Fruit fly (Drosophila melanogaster) whole organism, embryonic: Measurements from ENCODE around the gene CG42259.

Experiments used
- CG10209 ChIP-seq: fragments of 200-800 bp; sonication (Bioruptor generic); optimal IDR thresholded peaks from 3 replicates; lab custom pipeline; 2017; ENCODE audit warnings: missing biosample characterization, mild to moderate bottlenecking, missing genetic modification characterization, missing genetic modification reagents
- CG10321 ChIP-seq: fragments of 200-800 bp; sonication (Bioruptor generic); IDR thresholded peaks from 2 replicates; pipeline ENCODE4 v1.3.6; 2022; ENCODE audit warnings: missing biosample characterization, missing genetic modification characterization
- CG11247 ChIP-seq: fragments of 200-800 bp; sonication (Bioruptor generic); IDR thresholded peaks from 2 replicates; pipeline ENCODE4 v1.3.6; 2022; ENCODE audit warnings: missing biosample characterization, missing genetic modification characterization
- CG11723 ChIP-seq: fragments of 200-800 bp; sonication (Bioruptor generic); optimal IDR thresholded peaks from 2 replicates; lab custom pipeline; 2017; ENCODE audit warnings: missing biosample characterization, mild to moderate bottlenecking, missing genetic modification characterization
- CG13894 ChIP-seq: fragments of 200-800 bp; sonication (Bioruptor generic); optimal IDR thresholded peaks from 3 replicates; lab custom pipeline; 2018; ENCODE audit warnings: missing biosample characterization, mild to moderate bottlenecking, missing genetic modification characterization, moderate library complexity
- CG14965 ChIP-seq: fragments of 200-800 bp; sonication (Bioruptor generic); optimal IDR thresholded peaks from 2 replicates; lab custom pipeline; 2016; ENCODE audit warnings: missing biosample characterization, missing genetic modification characterization, borderline replicate concordance
- CG15601 ChIP-seq: fragments of 200-800 bp; sonication (Bioruptor generic); optimal IDR thresholded peaks from 3 replicates; lab custom pipeline; 2019; ENCODE audit warnings: missing biosample characterization, mild to moderate bottlenecking, missing genetic modification characterization, moderate library complexity
- CG1602 ChIP-seq: fragments of 200-800 bp; sonication (Bioruptor generic); optimal IDR thresholded peaks from 3 replicates; lab custom pipeline; 2016; ENCODE audit warnings: missing biosample characterization, missing genetic modification characterization
- CG17385 ChIP-seq: fragments of 200-800 bp; sonication (Bioruptor generic); optimal IDR thresholded peaks from 3 replicates; lab custom pipeline; 2018; ENCODE audit warnings: missing biosample characterization, mild to moderate bottlenecking, missing genetic modification characterization
- CG17568 ChIP-seq: fragments of 200-800 bp; sonication (Bioruptor generic); optimal IDR thresholded peaks from 2 replicates; lab custom pipeline; 2018; ENCODE audit warnings: missing biosample characterization, mild to moderate bottlenecking, missing genetic modification characterization, moderate library complexity
- CG18476 ChIP-seq: fragments of 200-800 bp; sonication (Bioruptor generic); optimal IDR thresholded peaks from 2 replicates; lab custom pipeline; 2016; ENCODE audit warnings: missing biosample characterization, mild to moderate bottlenecking, missing genetic modification characterization
- CG18619 ChIP-seq: fragments of 200-800 bp; sonication (Bioruptor generic); optimal IDR thresholded peaks from 3 replicates; lab custom pipeline; 2017; ENCODE audit warnings: missing biosample characterization, mild to moderate bottlenecking, missing genetic modification characterization
- CG18764 ChIP-seq: fragments of 200-800 bp; sonication (Bioruptor generic); optimal IDR thresholded peaks from 3 replicates; lab custom pipeline; 2016; ENCODE audit warnings: missing biosample characterization, missing genetic modification characterization
- CG3163 ChIP-seq: fragments of 200-800 bp; sonication (Bioruptor generic); optimal IDR thresholded peaks from 3 replicates; lab custom pipeline; 2016; ENCODE audit warnings: missing biosample characterization, missing genetic modification characterization
- CG34224 ChIP-seq: fragments of 200-800 bp; sonication (Bioruptor generic); IDR thresholded peaks from 3 replicates; pipeline ENCODE4 v1.3.6; 2022; ENCODE audit warnings: missing biosample characterization, missing genetic modification characterization; ENCODE audit not compliant: partially characterized antibody
- CG3995 ChIP-seq: fragments of 200-800 bp; sonication (Bioruptor generic); optimal IDR thresholded peaks from 3 replicates; lab custom pipeline; 2016; ENCODE audit warnings: missing biosample characterization, missing genetic modification characterization
- CG4854 ChIP-seq: fragments of 200-800 bp; sonication (Bioruptor generic); optimal IDR thresholded peaks from 2 replicates; lab custom pipeline; 2016; ENCODE audit warnings: missing biosample characterization, missing genetic modification characterization, inconsistent platforms
- CG5245 ChIP-seq: fragments of 200-800 bp; sonication (Bioruptor generic); optimal IDR thresholded peaks from 3 replicates; lab custom pipeline; 2016; ENCODE audit warnings: missing biosample characterization, missing genetic modification characterization
- CG7786 ChIP-seq: fragments of 200-800 bp; sonication (Bioruptor generic); optimal IDR thresholded peaks from 2 replicates; lab custom pipeline; 2016; ENCODE audit warnings: missing biosample characterization, missing genetic modification characterization
- CG7928 ChIP-seq: fragments of 200-800 bp; sonication (Bioruptor generic); optimal IDR thresholded peaks from 2 replicates; lab custom pipeline; 2017; ENCODE audit warnings: missing biosample characterization, mild to moderate bottlenecking, missing genetic modification characterization
- CG7963 ChIP-seq: fragments of 200-800 bp; sonication (Bioruptor generic); IDR thresholded peaks from 3 replicates; pipeline ENCODE4 v1.3.6; 2022; ENCODE audit warnings: missing biosample characterization, missing genetic modification characterization; ENCODE audit not compliant: partially characterized antibody
- CG8290 ChIP-seq, 3 experiments: fragments of 200-800 bp; sonication (Bioruptor generic); optimal IDR thresholded peaks; 2 replicates each; lab custom pipeline; 2016 to 2019; ENCODE audit warnings: missing biosample characterization in 3 of 3, missing genetic modification characterization in 3 of 3, mild to moderate bottlenecking in 2 of 3, moderate library complexity in 1 of 3
- CG8359 ChIP-seq: fragments of 200-800 bp; sonication (Bioruptor generic); optimal IDR thresholded peaks from 2 replicates; lab custom pipeline; 2017; ENCODE audit warnings: missing biosample characterization, mild to moderate bottlenecking, missing genetic modification characterization, borderline replicate concordance
- CG9215 ChIP-seq: fragments of 200-800 bp; sonication (Bioruptor generic); IDR thresholded peaks from 2 replicates; pipeline ENCODE4 v1.3.6; 2022; ENCODE audit warnings: missing biosample characterization, missing genetic modification characterization
- Gsc ChIP-seq: fragments of 200-800 bp; sonication (Bioruptor generic); IDR thresholded peaks from 2 replicates; pipeline ENCODE4 v1.3.6; 2022; ENCODE audit warnings: missing biosample characterization, missing genetic modification characterization
- HHEX ChIP-seq: fragments of 200-800 bp; sonication (Bioruptor generic); optimal IDR thresholded peaks from 3 replicates; lab custom pipeline; 2017; ENCODE audit warnings: missing biosample characterization, mild to moderate bottlenecking, missing genetic modification characterization, missing genetic modification reagents
- HmgZ ChIP-seq: fragments of 200-800 bp; sonication (Bioruptor generic); optimal IDR thresholded peaks from 2 replicates; lab custom pipeline; 2018; ENCODE audit warnings: missing biosample characterization, mild to moderate bottlenecking, missing genetic modification characterization
- Med ChIP-seq: fragments of 200-800 bp; sonication (Bioruptor generic); peaks from one replicate; lab custom pipeline; 2016; ENCODE audit warnings: missing biosample characterization, missing genetic modification characterization, mild to moderate bottlenecking, inconsistent platforms, moderate library complexity
- PHDP ChIP-seq: fragments of 200-800 bp; sonication (Bioruptor generic); optimal IDR thresholded peaks from 3 replicates; lab custom pipeline; 2018; ENCODE audit warnings: missing biosample characterization, mild to moderate bottlenecking, missing genetic modification characterization, moderate library complexity
- Poxn ChIP-seq: fragments of 200-800 bp; sonication (Bioruptor generic); IDR thresholded peaks from 2 replicates; pipeline ENCODE4 v1.3.6; 2022; ENCODE audit warnings: missing biosample characterization, missing genetic modification characterization
- Rx ChIP-seq: fragments of 200-800 bp; sonication (Bioruptor generic); IDR thresholded peaks from 2 replicates; pipeline ENCODE4 v1.3.6; 2022; ENCODE audit warnings: missing biosample characterization, missing genetic modification characterization
- Sox100B ChIP-seq: fragments of 200-800 bp; sonication (Bioruptor generic); optimal IDR thresholded peaks from 3 replicates; lab custom pipeline; 2018; ENCODE audit warnings: missing biosample characterization, mild to moderate bottlenecking, missing genetic modification characterization
- Xbp1 ChIP-seq: fragments of 200-800 bp; sonication (Bioruptor generic); optimal IDR thresholded peaks from 3 replicates; lab custom pipeline; 2016; ENCODE audit warnings: missing biosample characterization, mild to moderate bottlenecking, missing genetic modification characterization
- ac ChIP-seq: fragments of 200-800 bp; sonication (Bioruptor generic); optimal IDR thresholded peaks from 3 replicates; lab custom pipeline; 2017; ENCODE audit warnings: missing biosample characterization, mild to moderate bottlenecking, missing genetic modification characterization
- al ChIP-seq: fragments of 200-800 bp; sonication (Bioruptor generic); IDR thresholded peaks from 2 replicates; pipeline ENCODE4 v1.3.6; 2022; ENCODE audit warnings: missing biosample characterization, missing genetic modification characterization
- fu2 ChIP-seq: fragments of 200-800 bp; sonication (Bioruptor generic); optimal IDR thresholded peaks from 2 replicates; lab custom pipeline; 2016; ENCODE audit warnings: missing biosample characterization, missing genetic modification characterization
- gcm ChIP-seq: fragments of 200-800 bp; sonication (Bioruptor generic); optimal IDR thresholded peaks from 2 replicates; lab custom pipeline; 2019; ENCODE audit warnings: missing biosample characterization, mild to moderate bottlenecking, missing genetic modification characterization, moderate library complexity
- gcm2 ChIP-seq: fragments of 200-800 bp; sonication (Bioruptor generic); optimal IDR thresholded peaks from 2 replicates; lab custom pipeline; 2016; ENCODE audit warnings: missing biosample characterization, missing genetic modification characterization
- grn ChIP-seq: fragments of 200-800 bp; sonication (Bioruptor generic); optimal IDR thresholded peaks from 3 replicates; lab custom pipeline; 2017; ENCODE audit warnings: missing biosample characterization, missing genetic modification characterization
- jigr1 ChIP-seq: fragments of 200-800 bp; sonication (Bioruptor generic); IDR thresholded peaks from 3 replicates; pipeline ENCODE4 v1.3.6; 2022; ENCODE audit warnings: missing biosample characterization, missing genetic modification characterization
- jing ChIP-seq: fragments of 200-800 bp; sonication (Bioruptor generic); optimal IDR thresholded peaks from 2 replicates; lab custom pipeline; 2018; ENCODE audit warnings: missing biosample characterization, mild to moderate bottlenecking, missing genetic modification characterization
- luna ChIP-seq: fragments of 200-800 bp; sonication (Bioruptor generic); optimal IDR thresholded peaks from 2 replicates; lab custom pipeline; 2016; ENCODE audit warnings: missing biosample characterization, missing genetic modification characterization
- oc ChIP-seq: fragments of 200-800 bp; sonication (Bioruptor generic); optimal IDR thresholded peaks from 2 replicates; lab custom pipeline; 2018; ENCODE audit warnings: missing biosample characterization, mild to moderate bottlenecking, missing genetic modification characterization, moderate library complexity
- onecut ChIP-seq: fragments of 200-800 bp; sonication (Bioruptor generic); IDR thresholded peaks from 2 replicates; pipeline ENCODE4 v1.3.6; 2022; ENCODE audit warnings: missing biosample characterization, missing genetic modification characterization
- org-1 ChIP-seq: fragments of 200-800 bp; sonication (Bioruptor generic); optimal IDR thresholded peaks from 2 replicates; lab custom pipeline; 2017; ENCODE audit warnings: missing biosample characterization, missing genetic modification characterization
- phol ChIP-seq: fragments of 200-800 bp; sonication (Bioruptor generic); optimal IDR thresholded peaks from 3 replicates; lab custom pipeline; 2018; ENCODE audit warnings: missing biosample characterization, mild to moderate bottlenecking, missing genetic modification characterization, moderate library complexity
- salm ChIP-seq: fragments of 200-800 bp; sonication (Bioruptor generic); optimal IDR thresholded peaks from 2 replicates; lab custom pipeline; 2018; ENCODE audit warnings: missing biosample characterization, mild to moderate bottlenecking, missing genetic modification characterization
- sd ChIP-seq: fragments of 200-800 bp; sonication (Bioruptor generic); optimal IDR thresholded peaks from 3 replicates; lab custom pipeline; 2018; ENCODE audit warnings: missing biosample characterization, mild to moderate bottlenecking, missing genetic modification characterization, moderate library complexity
- sens ChIP-seq: fragments of 200-800 bp; sonication (Bioruptor generic); peaks from one replicate; lab custom pipeline; 2016; ENCODE audit warnings: missing biosample characterization, missing genetic modification characterization

Gene CG42259

DNA sequence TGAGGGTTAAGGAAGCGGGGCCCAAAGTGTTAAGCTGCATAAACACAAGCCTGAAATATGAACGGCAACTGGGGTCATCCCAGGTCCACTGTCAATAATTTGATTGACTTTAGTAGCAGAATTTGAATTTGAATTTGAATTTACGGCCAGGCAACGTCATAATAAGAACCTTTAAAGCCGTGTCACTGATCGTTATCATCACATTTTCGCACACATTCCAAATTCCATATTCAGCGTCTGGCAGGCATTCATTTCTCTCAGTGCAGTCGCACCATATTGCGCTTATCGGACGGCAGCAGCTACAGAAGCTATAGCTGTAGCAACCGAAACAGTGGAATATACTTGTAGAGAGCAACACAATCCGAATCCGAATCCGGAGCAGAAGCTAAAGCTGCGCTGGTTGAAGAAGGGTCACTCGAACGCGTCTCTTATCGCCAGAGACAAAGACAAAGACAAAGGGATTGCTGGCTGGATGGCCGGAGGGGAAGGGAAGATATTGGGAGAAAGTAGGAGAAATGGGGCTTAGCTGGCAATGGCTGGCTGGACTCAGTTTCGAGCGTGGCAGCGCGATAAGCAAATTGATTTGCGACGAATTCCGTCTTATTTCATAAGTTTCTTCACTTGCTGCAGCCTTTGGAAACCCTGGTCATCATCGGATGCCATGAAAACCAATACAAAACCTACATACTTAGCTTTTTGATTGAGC lies 6.8 kb downstream of the CG42259 start (continued):
- TF ChIP-seq CG18764 (GFP tag; lab: Kevin White, UChicago) = peak; percentile 13
- no peak for TF ChIP-seq CG18619 (GFP tag; lab: Kevin White, UChicago)
- TF ChIP-seq CG7786 (GFP tag; lab: Kevin White, UChicago) = peak; percentile 8
- TF ChIP-seq CG11723 (GFP tag; lab: Kevin White, UChicago) = no peak
- peak; percentile 37 for TF ChIP-seq CG10209 (GFP tag; lab: Kevin White, UChicago)
- TF ChIP-seq CG3163 (GFP tag; lab: Kevin White, UChicago) = no peak
- no peak for TF ChIP-seq CG13894 (tag; lab: Kevin White, UChicago)
- TF ChIP-seq sd (tag; lab: Kevin White, UChicago) = no peak
- no peak for TF ChIP-seq CG34224 (GFP tag; lab: Robert Waterston, UW)
- TF ChIP-seq luna (GFP tag; lab: Kevin White, UChicago) = no peak
- no peak for TF ChIP-seq CG18476 (GFP tag; lab: Kevin White, UChicago)
- no peak for TF ChIP-seq jing
- peak; percentile 43 for TF ChIP-seq HHEX (GFP tag; lab: Kevin White, UChicago)
- no peak for TF ChIP-seq CG10321
- no peak for TF ChIP-seq Poxn (GFP tag; lab: Robert Waterston, UW)
- TF ChIP-seq Xbp1 (GFP tag; lab: Kevin White, UChicago) = peak; percentile 43
- TF ChIP-seq jigr1 (GFP tag; lab: Robert Waterston, UW) = no peak
- no peak for TF ChIP-seq CG14965
- peak; percentile 40; the same call in 1 of the 2 replicates for TF ChIP-seq onecut (GFP tag; lab: Robert Waterston, UW)
- peak; percentile 8 for TF ChIP-seq org-1
- TF ChIP-seq CG11247 = no peak
- no peak for TF ChIP-seq Gsc (GFP tag; lab: Robert Waterston, UW)
- no peak for TF ChIP-seq fu2
- TF ChIP-seq CG9215 (GFP tag; lab: Robert Waterston, UW) = no peak
- TF ChIP-seq PHDP (tag; lab: Kevin White, UChicago) = peak; percentile 40
- no peak for TF ChIP-seq grn
- TF ChIP-seq ac (GFP tag; lab: Kevin White, UChicago) = no peak
- TF ChIP-seq CG7928 (GFP tag; lab: Kevin White, UChicago) = no peak
- TF ChIP-seq Rx (GFP tag; lab: Robert Waterston, UW) = peak; percentile 52
- no peak for TF ChIP-seq CG3995
- TF ChIP-seq gcm (GFP tag; lab: Kevin White, UChicago) = no peak
- TF ChIP-seq CG17385 = peak; percentile 23
- no peak for TF ChIP-seq gcm2 (GFP tag; lab: Kevin White, UChicago)
- TF ChIP-seq CG17568 (GFP tag; lab: Kevin White, UChicago) = no peak
- no peak for TF ChIP-seq CG8290 (GFP tag; optimal IDR thresholded peaks at IDR 0.05; lab: Kevin White, UChicago)
- TF ChIP-seq CG8290 (tag; optimal IDR thresholded peaks at IDR 0.05; lab: Kevin White, UChicago) = peak in 1 of 2 experiments; percentile 67
- peak; percentile 90 for TF ChIP-seq sens (GFP tag; lab: Kevin White, UChicago)
- TF ChIP-seq CG8359 (GFP tag; lab: Kevin White, UChicago) = peak; percentile 26
- TF ChIP-seq phol = peak; percentile 59
- no peak for TF ChIP-seq salm (tag; lab: Kevin White, UChicago)
- TF ChIP-seq al (GFP tag; lab: Robert Waterston, UW) = 0 out of 2 replicates have a peak, but pooled peaks have one; percentile 31
- no peak for TF ChIP-seq CG4854 (GFP tag; lab: Kevin White, UChicago)
- TF ChIP-seq HmgZ = no peak
- peak; percentile 88 for TF ChIP-seq Med (GFP tag; lab: Kevin White, UChicago)
- no peak for TF ChIP-seq Sox100B (GFP tag; lab: Kevin White, UChicago)
- no peak for TF ChIP-seq CG15601 (tag; lab: Kevin White, UChicago)
- peak; percentile 15 for TF ChIP-seq oc
- no peak for TF ChIP-seq CG7963 (GFP tag; lab: Robert Waterston, UW)
- peak; percentile 21 for TF ChIP-seq CG5245 (GFP tag; lab: Kevin White, UChicago)
- TF ChIP-seq CG1602 = no peak
